Fruit fly (Drosophila melanogaster): ENCODE results near the gene CG31870.

CG31870 gene

DNA sequence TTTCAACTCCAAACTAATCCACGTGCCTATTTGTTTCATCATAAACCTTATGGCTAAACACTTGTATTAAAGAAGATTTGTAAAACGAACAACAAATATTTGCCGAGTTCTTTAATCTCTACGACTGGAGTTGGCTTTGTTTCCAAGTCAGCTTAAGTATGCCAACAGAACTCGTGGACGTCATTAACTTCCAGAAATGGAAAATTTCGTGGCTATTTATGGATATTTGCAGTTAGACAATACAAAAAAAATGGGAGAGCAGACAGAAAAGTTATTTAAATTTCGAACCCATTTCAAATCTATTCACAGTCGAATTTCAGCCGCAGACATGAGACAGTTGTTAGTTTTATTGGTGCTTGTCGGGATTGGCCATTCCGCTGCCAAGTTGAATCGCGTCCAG is 30.4 kb downstream of the CG31870 start, which contains the start of gene CG17134:
CG17134 (plus strand) TSS at position 301 of the 400 bp plus-strand sequence.
- TF ChIP-seq ey (GFP tag; optimal IDR thresholded peaks at IDR 0.05) (no peak), Vsx2 (GFP tag; optimal IDR thresholded peaks at IDR 0.05; ENCODE audit: partially characterized antibody) (no peak), CG32264 (GFP tag; optimal IDR thresholded peaks at IDR 0.05) (no peak), dl (GFP tag; optimal IDR thresholded peaks at IDR 0.05; ENCODE audit: insufficient read depth in 1 of 2, partially characterized antibody in 2 of 2) (no peak), woc (GFP tag; optimal IDR thresholded peaks at IDR 0.05) (no peak), psq (GFP tag; optimal IDR thresholded peaks at IDR 0.05) (no peak), sv (GFP tag; optimal IDR thresholded peaks at IDR 0.05) (no peak), Rel (GFP tag; optimal IDR thresholded peaks at IDR 0.05) (no peak), Rel (tag; optimal IDR thresholded peaks at IDR 0.05) (no peak), lola (GFP tag; optimal IDR thresholded peaks at IDR 0.05) (no peak), Dif (GFP tag; optimal IDR thresholded peaks at IDR 0.05; ENCODE audit: partially characterized antibody) (no peak), Hnf4 (GFP tag; optimal IDR thresholded peaks at IDR 0.05) (no peak), Dfd (GFP tag; optimal IDR thresholded peaks at IDR 0.05) (no peak), br (GFP tag; optimal IDR thresholded peaks at IDR 0.05) (no peak), sage (GFP tag; optimal IDR thresholded peaks at IDR 0.05) (no peak), GATAd (GFP tag; optimal IDR thresholded peaks at IDR 0.05) (no peak)

DNA sequence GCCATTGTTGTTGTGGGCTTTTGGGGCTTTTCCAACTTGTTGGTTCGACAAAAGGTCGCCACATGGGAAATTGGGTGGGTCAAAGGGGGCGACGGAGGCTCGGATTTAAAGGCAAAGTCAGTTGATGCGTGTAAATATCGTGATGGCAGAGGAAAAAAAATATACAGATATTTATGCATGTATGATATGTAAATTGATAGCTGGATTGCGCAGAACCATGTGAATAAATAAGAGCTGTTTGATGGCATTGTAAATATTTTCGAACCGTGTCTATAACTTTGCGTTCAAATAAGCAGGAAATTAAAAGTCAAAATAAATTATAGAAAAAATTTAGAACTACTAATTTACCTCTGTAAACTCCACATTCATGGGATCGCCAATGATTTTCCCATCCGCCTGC is 32.6 kb downstream of the CG31870 start:
- no peak for TF ChIP-seq Vsx2 (GFP tag; optimal IDR thresholded peaks at IDR 0.05; ENCODE audit: partially characterized antibody)
- TF ChIP-seq Rel (GFP tag; optimal IDR thresholded peaks at IDR 0.05), result no peak
- no peak for TF ChIP-seq Rel (tag; optimal IDR thresholded peaks at IDR 0.05)
- TF ChIP-seq dmrt93B (GFP tag; optimal IDR thresholded peaks at IDR 0.05), result no peak
- no peak for TF ChIP-seq CrebA (GFP tag; optimal IDR thresholded peaks at IDR 0.05; ENCODE audit: borderline replicate concordance)
- no peak for TF ChIP-seq N (GFP tag; optimal IDR thresholded peaks at IDR 0.05)
- TF ChIP-seq Sp1 (GFP tag; optimal IDR thresholded peaks at IDR 0.05), result no peak
- no peak for TF ChIP-seq usp (GFP tag; optimal IDR thresholded peaks at IDR 0.05)
- TF ChIP-seq psq (GFP tag; optimal IDR thresholded peaks at IDR 0.05), result no peak

- TF ChIP-seq OdsH (GFP tag; optimal IDR thresholded peaks at IDR 0.05) (no peak), HLH106 (tag; optimal IDR thresholded peaks at IDR 0.05) (no peak), Dfd (GFP tag; optimal IDR thresholded peaks at IDR 0.05) (peak; percentile 72), sage (GFP tag; optimal IDR thresholded peaks at IDR 0.05) (no peak), CG32264 (GFP tag; optimal IDR thresholded peaks at IDR 0.05) (no peak), tai (GFP tag; optimal IDR thresholded peaks at IDR 0.05) (no peak)
These were observed 41.6 kb downstream of the CG31870 start for dm6 chr2L:10831590-10831989.

- TF ChIP-seq CG9705 (GFP tag; optimal IDR thresholded peaks at IDR 0.05) (no peak), GATAd (GFP tag; optimal IDR thresholded peaks at IDR 0.05) (no peak), jim (GFP tag; optimal IDR thresholded peaks at IDR 0.05) (no peak), HLH106 (tag; optimal IDR thresholded peaks at IDR 0.05) (no peak), Hr83 (GFP tag; optimal IDR thresholded peaks at IDR 0.05; ENCODE audit: poor library complexity, severe bottlenecking) (no peak), rgr (GFP tag; optimal IDR thresholded peaks at IDR 0.05) (no peak), Vsx2 (GFP tag; optimal IDR thresholded peaks at IDR 0.05; ENCODE audit: partially characterized antibody) (no peak), fru (GFP tag; optimal IDR thresholded peaks at IDR 0.05) (no peak), OdsH (GFP tag; optimal IDR thresholded peaks at IDR 0.05) (no peak), ey (GFP tag; optimal IDR thresholded peaks at IDR 0.05) (no peak), psq (GFP tag; optimal IDR thresholded peaks at IDR 0.05) (no peak), sv (GFP tag; optimal IDR thresholded peaks at IDR 0.05) (no peak), foxo (GFP tag; optimal IDR thresholded peaks at IDR 0.05) (no peak), Abd-B (GFP tag; optimal IDR thresholded peaks at IDR 0.05) (no peak), woc (GFP tag; optimal IDR thresholded peaks at IDR 0.05) (no peak), Sp1 (GFP tag; optimal IDR thresholded peaks at IDR 0.05) (no peak), Jra (GFP tag; optimal IDR thresholded peaks at IDR 0.05) (no peak), N (GFP tag; optimal IDR thresholded peaks at IDR 0.05) (no peak), CrebA (GFP tag; optimal IDR thresholded peaks at IDR 0.05; ENCODE audit: borderline replicate concordance) (no peak)
These were observed 47.5 kb downstream of the CG31870 start, which contains the start of gene Nos for dm6 chr2L:10837491-10837890. Gene Nos, minus strand, starts transcription at chr2L:10837511.

All from whole organism, wandering third instar larva.